Fruit fly (Drosophila melanogaster) whole organism, embryonic: ENCODE data around the gene Ser.

Source experiments
- ATbp ChIP-seq: fragments of 200-800 bp; sonication (Bioruptor generic); optimal IDR thresholded peaks from 2 replicates; lab custom pipeline; 2017; ENCODE audit warnings: missing biosample characterization, mild to moderate bottlenecking, missing genetic modification characterization, missing genetic modification reagents
- Atf3 ChIP-seq: fragments of 200-800 bp; sonication (Bioruptor generic); optimal IDR thresholded peaks from 3 replicates; lab custom pipeline; 2016; ENCODE audit warnings: missing biosample characterization, missing genetic modification characterization
- Atf6 ChIP-seq: fragments of 200-800 bp; sonication (Bioruptor generic); IDR thresholded peaks from 2 replicates; pipeline ENCODE4 v1.3.6; 2022; ENCODE audit warnings: missing biosample characterization, missing genetic modification characterization
- CG10366 ChIP-seq: fragments of 200-800 bp; sonication (Bioruptor generic); IDR thresholded peaks from 2 replicates; pipeline ENCODE4 v1.3.6; 2022; ENCODE audit warnings: missing biosample characterization, missing genetic modification characterization
- CG10543 ChIP-seq: fragments of 200-800 bp; sonication (Bioruptor generic); optimal IDR thresholded peaks from 3 replicates; lab custom pipeline; 2017; ENCODE audit warnings: missing biosample characterization, mild to moderate bottlenecking, missing genetic modification characterization, moderate library complexity
- CG11560 ChIP-seq: fragments of 200-800 bp; sonication (Bioruptor generic); IDR thresholded peaks from 3 replicates; pipeline ENCODE4 v1.3.6; 2022; ENCODE audit warnings: missing biosample characterization, missing genetic modification characterization
- CG12299 ChIP-seq: fragments of 200-800 bp; sonication (Bioruptor generic); optimal IDR thresholded peaks from 2 replicates; lab custom pipeline; 2018; ENCODE audit warnings: missing biosample characterization, mild to moderate bottlenecking, missing genetic modification characterization
- CG14667 ChIP-seq: fragments of 200-800 bp; sonication (Bioruptor generic); IDR thresholded peaks from 2 replicates; pipeline ENCODE4 v1.3.6; 2022; ENCODE audit warnings: missing biosample characterization, missing genetic modification characterization
- CG14710 ChIP-seq: fragments of 200-800 bp; sonication (Bioruptor generic); optimal IDR thresholded peaks from 3 replicates; lab custom pipeline; 2019; ENCODE audit warnings: missing biosample characterization, mild to moderate bottlenecking, missing genetic modification characterization, moderate library complexity
- CG17829 ChIP-seq: fragments of 200-800 bp; optimal IDR thresholded peaks from 2 replicates; lab custom pipeline; 2019; ENCODE audit warnings: missing biosample characterization, mild to moderate bottlenecking, missing genetic modification characterization, moderate library complexity
- CG18599 ChIP-seq: fragments of 200-800 bp; sonication (Bioruptor generic); optimal IDR thresholded peaks from 3 replicates; lab custom pipeline; 2017; ENCODE audit warnings: missing biosample characterization, missing genetic modification characterization, mild to moderate bottlenecking, moderate library complexity, missing genetic modification reagents
- CG2116 ChIP-seq: fragments of 200-800 bp; sonication (Bioruptor generic); optimal IDR thresholded peaks from 3 replicates; lab custom pipeline; 2018; ENCODE audit warnings: missing biosample characterization, mild to moderate bottlenecking, missing genetic modification characterization
- CG3726 ChIP-seq: fragments of 200-800 bp; sonication (Bioruptor generic); IDR thresholded peaks from 3 replicates; pipeline ENCODE4, ENCODE4 v1.3.6; 2022; ENCODE audit warnings: missing biosample characterization, missing genetic modification characterization
- CG3995 ChIP-seq: fragments of 200-800 bp; sonication (Bioruptor generic); optimal IDR thresholded peaks from 3 replicates; lab custom pipeline; 2016; ENCODE audit warnings: missing biosample characterization, missing genetic modification characterization
- CG4282 ChIP-seq: fragments of 200-800 bp; sonication (Bioruptor generic); optimal IDR thresholded peaks from 2 replicates; lab custom pipeline; 2016; ENCODE audit warnings: missing biosample characterization, missing genetic modification characterization
- CG4328 ChIP-seq: fragments of 200-800 bp; sonication (Bioruptor generic); optimal IDR thresholded peaks from 3 replicates; lab custom pipeline; 2017; ENCODE audit warnings: missing biosample characterization, missing genetic modification reagents, missing genetic modification characterization
- CG4360 ChIP-seq: fragments of 200-800 bp; sonication (Bioruptor generic); IDR thresholded peaks from 2 replicates; pipeline ENCODE4 v1.3.6; 2022; ENCODE audit warnings: missing biosample characterization, missing genetic modification characterization
- CG7745 ChIP-seq: fragments of 200-800 bp; sonication (Bioruptor generic); optimal IDR thresholded peaks from 2 replicates; lab custom pipeline; 2018; ENCODE audit warnings: missing biosample characterization, mild to moderate bottlenecking, missing genetic modification characterization, moderate library complexity
- CG8089 ChIP-seq: fragments of 200-800 bp; sonication (Bioruptor generic); optimal IDR thresholded peaks from 3 replicates; lab custom pipeline; 2016; ENCODE audit warnings: missing biosample characterization, missing genetic modification characterization
- CG8478 ChIP-seq: fragments of >200 bp; optimal IDR thresholded peaks from 2 replicates; lab custom pipeline; 2018
- CG8765 ChIP-seq: fragments of 200-800 bp; sonication (Bioruptor generic); IDR thresholded peaks from 2 replicates; pipeline ENCODE4 v1.3.6; 2022; ENCODE audit warnings: missing biosample characterization, missing genetic modification characterization
- CG9817 ChIP-seq: fragments of 200-800 bp; sonication (Bioruptor generic); optimal IDR thresholded peaks from 2 replicates; lab custom pipeline; 2018; ENCODE audit warnings: missing biosample characterization, mild to moderate bottlenecking, missing genetic modification characterization, moderate library complexity
- CTCF ChIP-seq: fragments of 200-800 bp; sonication (Bioruptor generic); optimal IDR thresholded peaks from 2 replicates; lab custom pipeline; 2017; ENCODE audit warnings: missing biosample characterization, mild to moderate bottlenecking, missing genetic modification characterization, moderate library complexity
- Dad ChIP-seq: fragments of 200-800 bp; sonication (Bioruptor generic); optimal IDR thresholded peaks from 3 replicates; lab custom pipeline; 2016; ENCODE audit warnings: missing biosample characterization, missing genetic modification characterization
- Dip2 ChIP-seq: fragments of 200-800 bp; sonication (Bioruptor generic); IDR thresholded peaks from 2 replicates; pipeline ENCODE4 v1.3.6; 2022; ENCODE audit warnings: missing biosample characterization, missing genetic modification characterization
- E2f1 ChIP-seq: fragments of 200-800 bp; sonication (Bioruptor generic); IDR thresholded peaks from 2 replicates; pipeline ENCODE4 v1.3.6; 2022; ENCODE audit warnings: missing biosample characterization, missing genetic modification characterization
- GATAe ChIP-seq: fragments of 200-800 bp; sonication (Bioruptor generic); conservative IDR thresholded peaks from 2 replicates; pipeline ENCODE4 v1.3.6; 2022; ENCODE audit warnings: missing biosample characterization, missing genetic modification characterization
- H2.0 ChIP-seq: fragments of 200-800 bp; sonication (Bioruptor generic); IDR thresholded peaks from 2 replicates; pipeline ENCODE4 v1.3.6; 2022; ENCODE audit warnings: missing biosample characterization, missing genetic modification characterization
- HmgZ ChIP-seq: fragments of 200-800 bp; sonication (Bioruptor generic); optimal IDR thresholded peaks from 2 replicates; lab custom pipeline; 2018; ENCODE audit warnings: missing biosample characterization, mild to moderate bottlenecking, missing genetic modification characterization
- Hr39 ChIP-seq: fragments of >200 bp; optimal IDR thresholded peaks from 2 replicates; lab custom pipeline; 2017
- Lhr ChIP-seq: fragments of 200-800 bp; sonication (Bioruptor generic); optimal IDR thresholded peaks from 3 replicates; lab custom pipeline; 2017; ENCODE audit warnings: mild to moderate bottlenecking, missing biosample characterization, missing genetic modification reagents, missing genetic modification characterization
- Lpt ChIP-seq: fragments of >200 bp; optimal IDR thresholded peaks from 2 replicates; lab custom pipeline; 2018; ENCODE audit warnings: missing biosample characterization, missing genetic modification characterization
- Neu2 ChIP-seq: fragments of 200-800 bp; sonication (Bioruptor generic); optimal IDR thresholded peaks from 3 replicates; lab custom pipeline; 2016; ENCODE audit warnings: missing biosample characterization, missing genetic modification characterization, borderline replicate concordance
- PHDP ChIP-seq: fragments of 200-800 bp; sonication (Bioruptor generic); optimal IDR thresholded peaks from 3 replicates; lab custom pipeline; 2018; ENCODE audit warnings: missing biosample characterization, mild to moderate bottlenecking, missing genetic modification characterization, moderate library complexity
- TFAM ChIP-seq: fragments of 200-800 bp; sonication (Bioruptor generic); optimal IDR thresholded peaks from 2 replicates; lab custom pipeline; 2017; ENCODE audit warnings: missing biosample characterization, missing genetic modification characterization, inconsistent platforms
- amos ChIP-seq: fragments of 200-800 bp; sonication (Bioruptor generic); IDR thresholded peaks from 2 replicates; pipeline ENCODE4 v1.3.6; 2022; ENCODE audit warnings: missing biosample characterization, missing genetic modification characterization; ENCODE audit not compliant: partially characterized antibody
- ase ChIP-seq: fragments of 200-800 bp; sonication (Bioruptor generic); IDR thresholded peaks from 3 replicates; pipeline ENCODE4 v1.3.6; 2022; ENCODE audit warnings: missing biosample characterization, missing genetic modification characterization
- caup ChIP-seq: fragments of 200-800 bp; sonication (Bioruptor generic); optimal IDR thresholded peaks from 3 replicates; lab custom pipeline; 2017; ENCODE audit warnings: missing biosample characterization, mild to moderate bottlenecking, missing genetic modification characterization, moderate library complexity; ENCODE audit not compliant: severe bottlenecking
- eve ChIP-seq, 2 experiments: fragments of >200 bp; optimal IDR thresholded peaks; 2 replicates each; lab custom pipeline; 2017; ENCODE audit warnings: missing biosample characterization in 2 of 2, missing genetic modification characterization in 2 of 2
- fu2 ChIP-seq: fragments of 200-800 bp; sonication (Bioruptor generic); optimal IDR thresholded peaks from 2 replicates; lab custom pipeline; 2016; ENCODE audit warnings: missing biosample characterization, missing genetic modification characterization
- gfzf ChIP-seq: fragments of 200-800 bp; sonication (Bioruptor generic); optimal IDR thresholded peaks from 2 replicates; lab custom pipeline; 2016; ENCODE audit warnings: missing biosample characterization, mild to moderate bottlenecking, missing genetic modification characterization, moderate library complexity
- insv ChIP-seq, 2 experiments: fragments of 200-800 bp; sonication (Bioruptor generic); optimal IDR thresholded peaks; 3 replicates each; lab custom pipeline; 2016 to 2018; ENCODE audit warnings: missing biosample characterization in 2 of 2, missing genetic modification characterization in 2 of 2
- jigr1 ChIP-seq: fragments of 200-800 bp; sonication (Bioruptor generic); IDR thresholded peaks from 3 replicates; pipeline ENCODE4 v1.3.6; 2022; ENCODE audit warnings: missing biosample characterization, missing genetic modification characterization
- jing ChIP-seq: fragments of 200-800 bp; sonication (Bioruptor generic); optimal IDR thresholded peaks from 2 replicates; lab custom pipeline; 2018; ENCODE audit warnings: missing biosample characterization, mild to moderate bottlenecking, missing genetic modification characterization
- oc ChIP-seq: fragments of 200-800 bp; sonication (Bioruptor generic); optimal IDR thresholded peaks from 2 replicates; lab custom pipeline; 2018; ENCODE audit warnings: missing biosample characterization, mild to moderate bottlenecking, missing genetic modification characterization, moderate library complexity
- ro ChIP-seq: fragments of 200-800 bp; sonication (Bioruptor generic); IDR thresholded peaks from 2 replicates; pipeline ENCODE4 v1.3.6; 2022; ENCODE audit warnings: missing biosample characterization, missing genetic modification characterization
- sima ChIP-seq: fragments of 200-800 bp; sonication (Bioruptor generic); optimal IDR thresholded peaks from 2 replicates; lab custom pipeline; 2016; ENCODE audit warnings: missing biosample characterization, missing genetic modification characterization
- tin ChIP-seq: fragments of 200-800 bp; sonication (Bioruptor generic); optimal IDR thresholded peaks from 3 replicates; lab custom pipeline; 2016; ENCODE audit warnings: missing biosample characterization, missing genetic modification characterization
- ttk ChIP-seq: fragments of 200-800 bp; sonication (Bioruptor generic); IDR thresholded peaks from 2 replicates; pipeline ENCODE4 v2.1.2; 2022; ENCODE audit warnings: missing biosample characterization, missing genetic modification characterization
- tup ChIP-seq: fragments of 200-800 bp; sonication (Bioruptor generic); optimal IDR thresholded peaks from 2 replicates; lab custom pipeline; 2016; ENCODE audit warnings: missing biosample characterization, mild to moderate bottlenecking, missing genetic modification characterization, moderate library complexity

Gene Ser

dm6 chr3R:27208724-27209343 is 14.8 kb upstream of the Ser start (continued):
- TF ChIP-seq Lhr (GFP tag; lab: Kevin White, UChicago) (peak; percentile 44), ase (GFP tag; lab: Robert Waterston, UW) (peak; percentile 52; the same call in 1 of the 3 replicates), gfzf (GFP tag; lab: Kevin White, UChicago) (no peak), CG4328 (GFP tag; lab: Kevin White, UChicago) (peak; percentile 57), Atf3 (peak; percentile 15), H2.0 (GFP tag; lab: Robert Waterston, UW) (0 out of 2 replicates have a peak, but pooled peaks have one; percentile 38), Atf6 (GFP tag; lab: Robert Waterston, UW) (no peak), Dad (GFP tag; lab: Kevin White, UChicago) (no peak), CG3726 (GFP tag; lab: Robert Waterston, UW) (0 out of 3 replicates have a peak, but pooled peaks have one; percentile 42), CG10543 (GFP tag; lab: Kevin White, UChicago) (peak; percentile 29), CG3995 (GFP tag; lab: Kevin White, UChicago) (no peak), CG12299 (tag; lab: Kevin White, UChicago) (no peak), CG4360 (GFP tag; lab: Robert Waterston, UW) (no peak), GATAe (GFP tag; lab: Robert Waterston, UW) (no peak), ro (no peak), Neu2 (GFP tag; lab: Kevin White, UChicago) (no peak), CTCF (GFP tag; lab: Kevin White, UChicago) (no peak), eve (GFP tag; optimal IDR thresholded peaks at IDR 0.05; lab: Kevin White, UChicago) (no peak), fu2 (GFP tag; lab: Kevin White, UChicago) (no peak), Hr39 (no peak), oc (tag; lab: Kevin White, UChicago) (no peak)

DNA sequence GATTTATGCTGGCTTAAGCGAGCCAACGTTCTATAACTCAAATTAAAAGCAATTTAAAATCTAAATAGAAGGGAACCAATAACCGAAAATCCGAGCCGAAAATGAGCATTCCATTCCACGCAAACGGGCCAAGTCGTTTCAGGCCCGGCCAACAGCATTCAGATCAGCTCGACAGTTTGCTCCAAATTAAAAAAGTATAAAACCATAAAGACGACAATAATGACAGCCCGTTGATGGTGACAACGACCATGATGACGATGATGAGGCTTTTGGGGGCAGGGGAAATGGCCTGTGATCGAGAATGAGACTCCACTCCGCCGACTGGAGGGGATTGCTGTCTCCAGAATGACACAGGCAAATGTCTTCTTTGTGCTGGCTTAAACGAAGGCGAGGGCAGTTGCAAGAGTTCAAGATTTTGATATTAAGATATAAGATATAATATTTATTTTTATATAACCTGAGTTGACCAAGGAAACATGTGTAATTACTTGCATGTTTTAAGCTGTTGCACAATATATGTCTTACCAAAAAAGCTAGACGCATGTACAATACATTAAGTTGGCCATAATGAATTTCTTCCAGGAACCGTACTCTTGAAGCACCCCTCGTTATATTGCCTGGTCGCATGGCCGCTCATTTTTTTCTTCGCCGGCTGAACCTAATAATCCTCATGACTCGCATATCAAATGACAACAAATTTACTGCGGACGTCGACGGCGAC is 10.8 kb upstream of the Ser start:
- TF ChIP-seq E2f1 (GFP tag; lab: Robert Waterston, UW) (no peak), tup (GFP tag; lab: Kevin White, UChicago) (no peak), jing (GFP tag; lab: Kevin White, UChicago) (no peak), CG8089 (GFP tag; lab: Kevin White, UChicago) (no peak), ttk (GFP tag; lab: Robert Waterston, UW) (no peak), CG18599 (peak; percentile 10), CG2116 (GFP tag; lab: Kevin White, UChicago) (no peak), Lpt (GFP tag; lab: Kevin White, UChicago) (no peak), ATbp (GFP tag; lab: Kevin White, UChicago) (no peak), sima (GFP tag; lab: Kevin White, UChicago) (no peak), CG9817 (tag; lab: Kevin White, UChicago) (no peak), CG10366 (GFP tag; lab: Robert Waterston, UW) (no peak), CG14710 (peak; percentile 50), jigr1 (GFP tag; lab: Robert Waterston, UW) (no peak), GATAe (GFP tag; lab: Robert Waterston, UW) (no peak), Dip2 (GFP tag; lab: Robert Waterston, UW) (no peak), HmgZ (tag; lab: Kevin White, UChicago) (no peak), TFAM (no peak), CG8765 (GFP tag; lab: Robert Waterston, UW) (no peak), tin (GFP tag; lab: Kevin White, UChicago) (no peak), caup (GFP tag; lab: Kevin White, UChicago) (no peak), insv (GFP tag; optimal IDR thresholded peaks at IDR 0.05; lab: Kevin White, UChicago) (no peak), CG8478 (lab: Kevin White, UChicago) (no peak), CG4282 (no peak), CG11560 (tag; lab: Robert Waterston, UW) (no peak), amos (GFP tag; lab: Robert Waterston, UW) (no peak), PHDP (tag; lab: Kevin White, UChicago) (no peak), CG7745 (tag; lab: Kevin White, UChicago) (no peak), CG14667 (no peak), CG17829 (tag; lab: Kevin White, UChicago) (peak; percentile 34)
